Fruit fly (Drosophila melanogaster): ENCODE results near the gene mRpL22.

Gene mRpL22

dm6 chrX:16808654-16809053, 24.9 kb downstream of the mRpL22 start (continued):
- TF ChIP-seq CG32767 (GFP tag; IDR thresholded peaks at IDR 0.05) (no peak), CG14710 (tag; optimal IDR thresholded peaks at IDR 0.05) (no peak), pho (GFP tag; optimal IDR thresholded peaks at IDR 0.05) (no peak), CG17186 (GFP tag; optimal IDR thresholded peaks at IDR 0.05) (no peak), CG10565 (GFP tag; optimal IDR thresholded peaks at IDR 0.05) (no peak), Hmr (GFP tag; optimal IDR thresholded peaks at IDR 0.05) (no peak), CG6854 (GFP tag; optimal IDR thresholded peaks at IDR 0.05) (no peak), CG1832 (GFP tag; optimal IDR thresholded peaks at IDR 0.05) (no peak), CG14441 (GFP tag; IDR thresholded peaks at IDR 0.05) (peak; percentile 20; the same call in 1 of the 2 replicates), CG6813 (GFP tag; optimal IDR thresholded peaks at IDR 0.05) (no peak), ATbp (GFP tag; optimal IDR thresholded peaks at IDR 0.05) (peak; percentile 2), grau (tag; optimal IDR thresholded peaks at IDR 0.05) (no peak), lilli (GFP tag; optimal IDR thresholded peaks at IDR 0.05) (peak; percentile 4), bsh (GFP tag; optimal IDR thresholded peaks at IDR 0.05) (no peak), Ravus (GFP tag; IDR thresholded peaks at IDR 0.05) (no peak), CG1024 (GFP tag; IDR thresholded peaks at IDR 0.05) (no peak), kay (GFP tag; optimal IDR thresholded peaks at IDR 0.05) (no peak), CG5245 (GFP tag; optimal IDR thresholded peaks at IDR 0.05) (no peak), Taf1 (GFP tag; IDR thresholded peaks at IDR 0.05) (no peak), mld (GFP tag; IDR thresholded peaks at IDR 0.05; ENCODE audit: partially characterized antibody) (no peak), CG13296 (GFP tag; optimal IDR thresholded peaks at IDR 0.05) (no peak), CG11504 (tag; optimal IDR thresholded peaks at IDR 0.05) (peak; percentile 1), da (GFP tag; optimal IDR thresholded peaks at IDR 0.05) (no peak), CG1233 (GFP tag; optimal IDR thresholded peaks at IDR 0.05) (no peak), schlank (tag; optimal IDR thresholded peaks at IDR 0.05) (no peak), E2f2 (GFP tag; IDR thresholded peaks at IDR 0.05) (no peak), Lim3 (GFP tag; IDR thresholded peaks at IDR 0.05) (no peak), Nf-YA (GFP tag; IDR thresholded peaks at IDR 0.05) (no peak), Optix (GFP tag; IDR thresholded peaks at IDR 0.05) (0 out of 3 replicates have a peak, but pooled peaks have one; percentile 40), ash1 (GFP tag; optimal IDR thresholded peaks at IDR 0.05) (no peak), odd (GFP tag; optimal IDR thresholded peaks at IDR 0.05) (no peak), CG31224 (GFP tag; IDR thresholded peaks at IDR 0.05) (no peak), pb (GFP tag; optimal IDR thresholded peaks at IDR 0.05) (no peak), Gug (GFP tag; IDR thresholded peaks at IDR 0.05) (0 out of 4 replicates have a peak, but pooled peaks have one; percentile 23), CG17802 (tag; optimal IDR thresholded peaks at IDR 0.05) (no peak), CG15514 (GFP tag; optimal IDR thresholded peaks at IDR 0.05) (no peak), usp (GFP tag; optimal IDR thresholded peaks at IDR 0.05) (no peak), CG6254 (GFP tag; optimal IDR thresholded peaks at IDR 0.05) (no peak), CG3847 (GFP tag; IDR thresholded peaks at IDR 0.05) (no peak), gcm (GFP tag; optimal IDR thresholded peaks at IDR 0.05) (no peak), CG15073 (GFP tag; optimal IDR thresholded peaks at IDR 0.05) (no peak), vvl (GFP tag; IDR thresholded peaks at IDR 0.05) (no peak; the same call in 1 of the 2 replicates), dmrt99B (tag; optimal IDR thresholded peaks at IDR 0.05) (peak; percentile 24), CG8089 (GFP tag; optimal IDR thresholded peaks at IDR 0.05) (no peak), phol (tag; optimal IDR thresholded peaks at IDR 0.05) (no peak), Side (GFP tag; optimal IDR thresholded peaks at IDR 0.05) (no peak), NC2α (GFP tag; optimal IDR thresholded peaks at IDR 0.05) (no peak), pan (optimal IDR thresholded peaks at IDR 0.05) (no peak), pan (GFP tag; optimal IDR thresholded peaks at IDR 0.05 in 1 of 2, IDR thresholded peaks at IDR 0.05 in 1 of 2) (no peak), CG10462 (GFP tag; optimal IDR thresholded peaks at IDR 0.05) (no peak), CG4360 (GFP tag; IDR thresholded peaks at IDR 0.05) (no peak), Ets65A (GFP tag) (peak; percentile 70)

Measured in whole organism, embryonic.